Fruit fly (Drosophila melanogaster) whole organism, embryonic: ENCODE measurements around the gene CG15553.
A peak's percentile ranks its signal among the peaks of the same experiment; 100 is the strongest.

Source experiments
- Adf1 ChIP-seq: fragments of 200-800 bp; sonication (Bioruptor generic); IDR thresholded peaks from 2 replicates; pipeline ENCODE4 v1.3.6; 2022; ENCODE audit warnings: missing biosample characterization, missing genetic modification characterization
- Bgb ChIP-seq: fragments of 200-800 bp; sonication (Bioruptor generic); IDR thresholded peaks from 2 replicates; pipeline ENCODE4 v1.3.6; 2022; ENCODE audit warnings: missing biosample characterization, missing genetic modification characterization; ENCODE audit not compliant: partially characterized antibody
- BtbVII ChIP-seq: fragments of 200-800 bp; sonication (Bioruptor generic); optimal IDR thresholded peaks from 3 replicates; lab custom pipeline; 2017; ENCODE audit warnings: missing biosample characterization, mild to moderate bottlenecking, missing genetic modification characterization
- CG10543 ChIP-seq: fragments of 200-800 bp; sonication (Bioruptor generic); optimal IDR thresholded peaks from 3 replicates; lab custom pipeline; 2017; ENCODE audit warnings: missing biosample characterization, mild to moderate bottlenecking, missing genetic modification characterization, moderate library complexity
- CG11247 ChIP-seq: fragments of 200-800 bp; sonication (Bioruptor generic); IDR thresholded peaks from 2 replicates; pipeline ENCODE4 v1.3.6; 2022; ENCODE audit warnings: missing biosample characterization, missing genetic modification characterization
- CG12391 ChIP-seq: fragments of 200-800 bp; sonication (Bioruptor generic); optimal IDR thresholded peaks from 3 replicates; lab custom pipeline; 2018; ENCODE audit warnings: missing biosample characterization, mild to moderate bottlenecking, missing genetic modification characterization, moderate library complexity
- CG13296 ChIP-seq: fragments of 200-800 bp; sonication (Bioruptor generic); optimal IDR thresholded peaks from 3 replicates; lab custom pipeline; 2018; ENCODE audit warnings: missing biosample characterization, mild to moderate bottlenecking, missing genetic modification characterization
- CG13894 ChIP-seq: fragments of 200-800 bp; sonication (Bioruptor generic); optimal IDR thresholded peaks from 3 replicates; lab custom pipeline; 2018; ENCODE audit warnings: missing biosample characterization, mild to moderate bottlenecking, missing genetic modification characterization, moderate library complexity
- CG1603 ChIP-seq: fragments of 200-800 bp; sonication (Bioruptor generic); optimal IDR thresholded peaks from 2 replicates; lab custom pipeline; 2019; ENCODE audit warnings: missing biosample characterization, mild to moderate bottlenecking, missing genetic modification characterization, moderate library complexity
- CG32532 ChIP-seq: fragments of 200-800 bp; sonication (Bioruptor generic); IDR thresholded peaks from 2 replicates; pipeline ENCODE4 v1.3.6; 2022; ENCODE audit warnings: missing biosample characterization, missing genetic modification characterization
- CG34376 ChIP-seq: fragments of 200-800 bp; sonication (Bioruptor generic); optimal IDR thresholded peaks from 2 replicates; lab custom pipeline; 2018; ENCODE audit warnings: missing biosample characterization, mild to moderate bottlenecking, missing genetic modification characterization
- CG6175 ChIP-seq: fragments of 200-800 bp; sonication (Bioruptor generic); IDR thresholded peaks from 3 replicates; pipeline ENCODE4 v1.3.6; 2022; ENCODE audit warnings: missing biosample characterization, missing genetic modification characterization
- CG9437 ChIP-seq: fragments of 200-800 bp; sonication (Bioruptor generic); optimal IDR thresholded peaks from 2 replicates; lab custom pipeline; 2018; ENCODE audit warnings: missing biosample characterization, mild to moderate bottlenecking, missing genetic modification characterization
- CTCF ChIP-seq: fragments of 200-800 bp; sonication (Bioruptor generic); optimal IDR thresholded peaks from 2 replicates; lab custom pipeline; 2017; ENCODE audit warnings: missing biosample characterization, mild to moderate bottlenecking, missing genetic modification characterization, moderate library complexity
- Deaf1 ChIP-seq: fragments of 200-800 bp; optimal IDR thresholded peaks from 3 replicates; lab custom pipeline; 2019; ENCODE audit warnings: missing biosample characterization, mild to moderate bottlenecking, missing genetic modification characterization, moderate library complexity
- Ets65A ChIP-seq: fragments of 200-800 bp; sonication (Bioruptor generic); peaks from one replicate; lab custom pipeline; 2016; ENCODE audit warnings: missing biosample characterization, missing genetic modification characterization
- GATAe ChIP-seq: fragments of 200-800 bp; sonication (Bioruptor generic); conservative IDR thresholded peaks from 2 replicates; pipeline ENCODE4 v1.3.6; 2022; ENCODE audit warnings: missing biosample characterization, missing genetic modification characterization
- HmgZ ChIP-seq: fragments of 200-800 bp; sonication (Bioruptor generic); optimal IDR thresholded peaks from 2 replicates; lab custom pipeline; 2018; ENCODE audit warnings: missing biosample characterization, mild to moderate bottlenecking, missing genetic modification characterization
- Hr3 ChIP-seq: fragments of 200-800 bp; sonication (Bioruptor generic); optimal IDR thresholded peaks from 3 replicates; lab custom pipeline; 2016; ENCODE audit warnings: missing biosample characterization, missing genetic modification characterization
- Hr51 ChIP-seq, 2 experiments: fragments of 200-800 bp; sonication (Bioruptor generic); optimal IDR thresholded peaks; 2 replicates in 1 of 2; 3 replicates in 1 of 2; lab custom pipeline; 2016 to 2018; ENCODE audit warnings: missing biosample characterization in 2 of 2, missing genetic modification characterization in 2 of 2, mild to moderate bottlenecking in 1 of 2, moderate library complexity in 1 of 2
- Jarid2 ChIP-seq: fragments of 200-800 bp; sonication (Bioruptor generic); optimal IDR thresholded peaks from 3 replicates; lab custom pipeline; 2017; ENCODE audit warnings: mild to moderate bottlenecking, missing biosample characterization, missing genetic modification reagents, missing genetic modification characterization
- Opbp ChIP-seq: fragments of 200-800 bp; sonication (Bioruptor generic); IDR thresholded peaks from 3 replicates; pipeline ENCODE4 v1.3.6; 2022; ENCODE audit warnings: missing biosample characterization, missing genetic modification characterization; ENCODE audit not compliant: partially characterized antibody
- Ssrp ChIP-seq: fragments of 200-800 bp; sonication (Bioruptor generic); optimal IDR thresholded peaks from 2 replicates; lab custom pipeline; 2018; ENCODE audit warnings: missing biosample characterization, mild to moderate bottlenecking, missing genetic modification characterization, moderate library complexity
- Trl ChIP-seq, 3 experiments: fragments of >200 bp in 2 of 3; fragments of 200-800 bp in 1 of 3; sonication (Bioruptor generic) in 1 of 3; optimal IDR thresholded peaks; 2 replicates in 1 of 3; 3 replicates in 2 of 3; lab custom pipeline; 2016 to 2017; ENCODE audit warnings: missing biosample characterization in 1 of 3, missing genetic modification characterization in 1 of 3
- al ChIP-seq: fragments of 200-800 bp; sonication (Bioruptor generic); IDR thresholded peaks from 2 replicates; pipeline ENCODE4 v1.3.6; 2022; ENCODE audit warnings: missing biosample characterization, missing genetic modification characterization
- aop ChIP-seq: fragments of 200-800 bp; sonication (Bioruptor generic); IDR thresholded peaks from 2 replicates; pipeline ENCODE4 v1.3.6; 2022; ENCODE audit warnings: missing biosample characterization, missing genetic modification characterization
- cwo ChIP-seq: fragments of 200-800 bp; sonication (Bioruptor generic); optimal IDR thresholded peaks from 3 replicates; lab custom pipeline; 2017; ENCODE audit warnings: missing biosample characterization, missing genetic modification characterization, mild to moderate bottlenecking, moderate library complexity, missing genetic modification reagents
- danr ChIP-seq: fragments of 200-800 bp; sonication (Bioruptor generic); IDR thresholded peaks from 2 replicates; pipeline ENCODE4 v1.3.6; 2022; ENCODE audit warnings: missing biosample characterization, missing genetic modification characterization
- exex ChIP-seq: fragments of 200-800 bp; sonication (Bioruptor generic); optimal IDR thresholded peaks from 4 replicates; lab custom pipeline; 2018; ENCODE audit warnings: missing biosample characterization, mild to moderate bottlenecking, missing genetic modification characterization, moderate library complexity
- eyg ChIP-seq: fragments of 200-800 bp; sonication (Bioruptor generic); optimal IDR thresholded peaks from 3 replicates; lab custom pipeline; 2016; ENCODE audit warnings: missing biosample characterization, missing genetic modification characterization
- gfzf ChIP-seq: fragments of 200-800 bp; sonication (Bioruptor generic); optimal IDR thresholded peaks from 2 replicates; lab custom pipeline; 2016; ENCODE audit warnings: missing biosample characterization, mild to moderate bottlenecking, missing genetic modification characterization, moderate library complexity
- grn ChIP-seq: fragments of 200-800 bp; sonication (Bioruptor generic); optimal IDR thresholded peaks from 3 replicates; lab custom pipeline; 2017; ENCODE audit warnings: missing biosample characterization, missing genetic modification characterization
- lab ChIP-seq: fragments of 200-800 bp; sonication (Bioruptor generic); optimal IDR thresholded peaks from 3 replicates; lab custom pipeline; 2017; ENCODE audit warnings: missing biosample characterization, missing genetic modification characterization, mild to moderate bottlenecking, moderate library complexity, missing genetic modification reagents
- mirr ChIP-seq: fragments of 200-800 bp; sonication (Bioruptor generic); optimal IDR thresholded peaks from 3 replicates; lab custom pipeline; 2018; ENCODE audit warnings: missing biosample characterization, mild to moderate bottlenecking, missing genetic modification characterization
- pfk ChIP-seq: fragments of 200-800 bp; sonication (Bioruptor generic); optimal IDR thresholded peaks from 2 replicates; lab custom pipeline; 2018; ENCODE audit warnings: missing biosample characterization, mild to moderate bottlenecking, missing genetic modification characterization, moderate library complexity
- rib ChIP-seq: fragments of 200-800 bp; sonication (Bioruptor generic); IDR thresholded peaks from 2 replicates; pipeline ENCODE4 v1.3.6; 2022; ENCODE audit warnings: missing biosample characterization, missing genetic modification characterization
- row ChIP-seq: fragments of 200-800 bp; sonication (Bioruptor generic); IDR thresholded peaks from 3 replicates; pipeline ENCODE4 v1.3.6; 2022; ENCODE audit warnings: missing biosample characterization, missing genetic modification characterization
- sd ChIP-seq: fragments of 200-800 bp; sonication (Bioruptor generic); optimal IDR thresholded peaks from 3 replicates; lab custom pipeline; 2018; ENCODE audit warnings: missing biosample characterization, mild to moderate bottlenecking, missing genetic modification characterization, moderate library complexity
- sug ChIP-seq: fragments of 200-800 bp; optimal IDR thresholded peaks from 2 replicates; lab custom pipeline; 2019; ENCODE audit warnings: missing biosample characterization, mild to moderate bottlenecking, missing genetic modification characterization, moderate library complexity

The CG15553 gene

dm6 chr3R:31119854-31120423 lies 19.0 kb upstream of the CG15553 start (continued):
- TF ChIP-seq Deaf1 (tag; lab: Kevin White, UChicago): peak; percentile 21

DNA sequence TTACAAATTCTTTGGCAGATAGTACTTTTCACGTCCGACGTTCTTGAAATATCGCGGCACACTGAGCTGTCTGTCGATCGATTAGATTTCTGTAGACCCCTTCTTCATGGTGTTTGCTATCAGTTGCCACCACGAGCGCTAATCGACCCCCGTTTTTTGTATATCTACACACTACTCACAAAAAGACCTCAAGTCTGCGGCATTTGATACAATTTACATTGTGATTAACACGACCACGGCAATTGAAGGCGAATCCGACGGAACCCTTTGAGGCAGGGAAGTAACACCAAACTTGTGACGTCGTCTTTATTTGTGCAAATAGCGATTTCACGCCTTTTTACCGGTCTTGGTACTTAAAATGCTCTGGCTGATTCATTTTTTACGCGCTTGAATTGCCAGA lies 8.2 kb upstream of the CG15553 start, which contains the start of gene Mayo:
Gene Mayo (minus strand): TSS at position 66 of the 400 bp plus-strand sequence.
- peak; percentile 61 for TF ChIP-seq sd (tag; lab: Kevin White, UChicago)
- TF ChIP-seq CG32532 (GFP tag; lab: Robert Waterston, UW): 0 out of 2 replicates have a peak, but pooled peaks have one; percentile 10
- peak; percentile 21 for TF ChIP-seq HmgZ (tag; lab: Kevin White, UChicago)
- TF ChIP-seq CG6175: 0 out of 3 replicates have a peak, but pooled peaks have one; percentile 24
- TF ChIP-seq Adf1: peak; percentile 8; the same call in 1 of the 2 replicates
- TF ChIP-seq mirr (GFP tag; lab: Kevin White, UChicago): peak; percentile 74
- TF ChIP-seq lab: peak; percentile 37
- TF ChIP-seq aop (GFP tag; lab: Robert Waterston, UW): no peak
- no peak for TF ChIP-seq CTCF
- peak; percentile 97 for TF ChIP-seq sug (tag; lab: Kevin White, UChicago)
- TF ChIP-seq grn: peak; percentile 53
- TF ChIP-seq gfzf (GFP tag; lab: Kevin White, UChicago): no peak
- peak; percentile 33 for TF ChIP-seq CG10543
- peak; percentile 1 for TF ChIP-seq CG13296 (GFP tag; lab: Kevin White, UChicago)
- TF ChIP-seq cwo (GFP tag; lab: Kevin White, UChicago): peak; percentile 14
- TF ChIP-seq CG34376 (GFP tag; lab: Kevin White, UChicago): peak; percentile 42
- no peak for TF ChIP-seq BtbVII
- no peak for TF ChIP-seq Ssrp (tag; lab: Kevin White, UChicago)
- TF ChIP-seq Hr3 (GFP tag; lab: Kevin White, UChicago): no peak
- TF ChIP-seq exex: peak; percentile 78
- peak; percentile 67 for TF ChIP-seq GATAe (GFP tag; lab: Robert Waterston, UW)
- peak; percentile 36 for TF ChIP-seq Ets65A (GFP tag; lab: Kevin White, UChicago)
- peak; percentile 26 for TF ChIP-seq Jarid2 (GFP tag; lab: Kevin White, UChicago)
- TF ChIP-seq danr: no peak
- no peak for TF ChIP-seq CG1603 (tag; lab: Kevin White, UChicago)

dm6 chr3R:31097221-31097620 lies 3.7 kb downstream of the CG15553 start, which contains the start of gene CG11317:
TSS of gene CG11317 (minus strand) at chr3R:31097321.
- TF ChIP-seq Jarid2 (GFP tag; lab: Kevin White, UChicago) (peak; percentile 32), Deaf1 (tag; lab: Kevin White, UChicago) (peak; percentile 88), row (GFP tag; lab: Robert Waterston, UW) (no peak), rib (GFP tag; lab: Robert Waterston, UW) (no peak), CG11247 (GFP tag; lab: Robert Waterston, UW) (no peak), CG12391 (no peak), eyg (GFP tag; lab: Kevin White, UChicago) (no peak), Opbp (no peak), Bgb (GFP tag; lab: Robert Waterston, UW) (0 out of 2 replicates have a peak, but pooled peaks have one; percentile 10), CG9437 (GFP tag; lab: Kevin White, UChicago) (peak; percentile 79), Trl (optimal IDR thresholded peaks at IDR 0.05; lab: Kevin White, UChicago) (peak; percentile 3 to 27), Trl (GFP tag; optimal IDR thresholded peaks at IDR 0.05; lab: Kevin White, UChicago) (no peak), al (no peak), pfk (GFP tag; lab: Kevin White, UChicago) (no peak), Hr51 (GFP tag; optimal IDR thresholded peaks at IDR 0.05; lab: Kevin White, UChicago) (peak in 1 of 2 experiments; percentile 22), CG13894 (tag; lab: Kevin White, UChicago) (no peak)
